Fruit fly (Drosophila melanogaster) whole organism, embryonic: ENCODE results near the gene CG43389.
A peak's percentile ranks its signal among the peaks of the same experiment; 100 is the strongest.

Experiments
- Aef1 ChIP-seq: fragments of 200-800 bp; sonication (Bioruptor generic); IDR thresholded peaks from 3 replicates; pipeline ENCODE4 v1.3.6; 2022; ENCODE audit warnings: missing biosample characterization, missing genetic modification characterization
- Atf-2 ChIP-seq: fragments of 200-800 bp; sonication (Bioruptor generic); optimal IDR thresholded peaks from 2 replicates; lab custom pipeline; 2016; ENCODE audit warnings: missing biosample characterization, missing genetic modification characterization
- Bgb ChIP-seq: fragments of 200-800 bp; sonication (Bioruptor generic); IDR thresholded peaks from 2 replicates; pipeline ENCODE4 v1.3.6; 2022; ENCODE audit warnings: missing biosample characterization, missing genetic modification characterization; ENCODE audit not compliant: partially characterized antibody
- CG10267 ChIP-seq: fragments of 200-800 bp; sonication (Bioruptor generic); optimal IDR thresholded peaks from 2 replicates; lab custom pipeline; 2018; ENCODE audit warnings: missing biosample characterization, mild to moderate bottlenecking, missing genetic modification characterization, moderate library complexity
- CG10543 ChIP-seq: fragments of 200-800 bp; sonication (Bioruptor generic); optimal IDR thresholded peaks from 3 replicates; lab custom pipeline; 2017; ENCODE audit warnings: missing biosample characterization, mild to moderate bottlenecking, missing genetic modification characterization, moderate library complexity
- CG11398 ChIP-seq: fragments of 200-800 bp; sonication (Bioruptor generic); optimal IDR thresholded peaks from 2 replicates; lab custom pipeline; 2016; ENCODE audit warnings: missing biosample characterization, missing genetic modification characterization
- CG11504 ChIP-seq: fragments of 200-800 bp; sonication (Bioruptor generic); optimal IDR thresholded peaks from 3 replicates; lab custom pipeline; 2019; ENCODE audit warnings: missing biosample characterization, mild to moderate bottlenecking, missing genetic modification characterization, moderate library complexity
- CG13296 ChIP-seq: fragments of 200-800 bp; sonication (Bioruptor generic); optimal IDR thresholded peaks from 3 replicates; lab custom pipeline; 2018; ENCODE audit warnings: missing biosample characterization, mild to moderate bottlenecking, missing genetic modification characterization
- CG13775 ChIP-seq: fragments of 200-800 bp; sonication (Bioruptor generic); optimal IDR thresholded peaks from 3 replicates; lab custom pipeline; 2017; ENCODE audit warnings: missing biosample characterization, mild to moderate bottlenecking, missing genetic modification characterization
- CG1792 ChIP-seq: fragments of 200-800 bp; sonication (Bioruptor generic); optimal IDR thresholded peaks from 2 replicates; lab custom pipeline; 2016; ENCODE audit warnings: missing biosample characterization, missing genetic modification characterization
- CG2116 ChIP-seq: fragments of 200-800 bp; sonication (Bioruptor generic); optimal IDR thresholded peaks from 3 replicates; lab custom pipeline; 2018; ENCODE audit warnings: missing biosample characterization, mild to moderate bottlenecking, missing genetic modification characterization
- CG32767 ChIP-seq: fragments of 200-800 bp; sonication (Bioruptor generic); IDR thresholded peaks from 2 replicates; pipeline ENCODE4 v1.3.6; 2022; ENCODE audit warnings: missing biosample characterization, missing genetic modification characterization
- CG32772 ChIP-seq: fragments of 200-800 bp; sonication (Bioruptor generic); IDR thresholded peaks from 2 replicates; pipeline ENCODE4 v1.3.6; 2022; ENCODE audit warnings: missing biosample characterization, missing genetic modification characterization
- CG34422 ChIP-seq: fragments of 200-800 bp; sonication (Bioruptor generic); IDR thresholded peaks from 3 replicates; pipeline ENCODE4 v1.3.6; 2022; ENCODE audit warnings: missing biosample characterization, missing genetic modification characterization
- CG3838 ChIP-seq: fragments of 200-800 bp; sonication (Bioruptor generic); optimal IDR thresholded peaks from 3 replicates; lab custom pipeline; 2016; ENCODE audit warnings: missing biosample characterization, missing genetic modification characterization
- CG42726 ChIP-seq: fragments of 200-800 bp; sonication (Bioruptor generic); IDR thresholded peaks from 2 replicates; pipeline ENCODE4 v1.3.6; 2022; ENCODE audit warnings: missing biosample characterization, missing genetic modification characterization; ENCODE audit not compliant: partially characterized antibody
- CG4617 ChIP-seq: fragments of 200-800 bp; sonication (Bioruptor generic); optimal IDR thresholded peaks from 3 replicates; lab custom pipeline; 2016; ENCODE audit warnings: missing biosample characterization, missing genetic modification characterization, borderline replicate concordance
- CG4854 ChIP-seq: fragments of 200-800 bp; sonication (Bioruptor generic); optimal IDR thresholded peaks from 2 replicates; lab custom pipeline; 2016; ENCODE audit warnings: missing biosample characterization, missing genetic modification characterization, inconsistent platforms
- CG5245 ChIP-seq: fragments of 200-800 bp; sonication (Bioruptor generic); optimal IDR thresholded peaks from 3 replicates; lab custom pipeline; 2016; ENCODE audit warnings: missing biosample characterization, missing genetic modification characterization
- CG7987 ChIP-seq: fragments of 200-800 bp; sonication (Bioruptor generic); optimal IDR thresholded peaks from 2 replicates; lab custom pipeline; 2018; ENCODE audit warnings: missing biosample characterization, mild to moderate bottlenecking, missing genetic modification characterization, moderate library complexity
- CG8924 ChIP-seq: fragments of 200-800 bp; optimal IDR thresholded peaks from 3 replicates; lab custom pipeline; 2019; ENCODE audit warnings: missing biosample characterization, mild to moderate bottlenecking, missing genetic modification characterization, moderate library complexity
- CTCF ChIP-seq: fragments of 200-800 bp; sonication (Bioruptor generic); optimal IDR thresholded peaks from 2 replicates; lab custom pipeline; 2017; ENCODE audit warnings: missing biosample characterization, mild to moderate bottlenecking, missing genetic modification characterization, moderate library complexity
- D19A ChIP-seq: fragments of 200-800 bp; optimal IDR thresholded peaks from 3 replicates; lab custom pipeline; 2019; ENCODE audit warnings: missing biosample characterization, mild to moderate bottlenecking, missing genetic modification characterization, moderate library complexity
- Dbx ChIP-seq: fragments of 200-800 bp; sonication (Bioruptor generic); IDR thresholded peaks from 3 replicates; pipeline ENCODE4 v1.3.6; 2022; ENCODE audit warnings: missing biosample characterization, missing genetic modification characterization
- Elba2 ChIP-seq: fragments of 200-800 bp; sonication (Bioruptor generic); optimal IDR thresholded peaks from 3 replicates; lab custom pipeline; 2016; ENCODE audit warnings: missing biosample characterization, missing genetic modification characterization
- Fer1 ChIP-seq: fragments of 200-800 bp; sonication (Bioruptor generic); optimal IDR thresholded peaks from 2 replicates; lab custom pipeline; 2017; ENCODE audit warnings: missing biosample characterization, mild to moderate bottlenecking, missing genetic modification characterization
- Fer2 ChIP-seq: fragments of 200-800 bp; sonication (Bioruptor generic); optimal IDR thresholded peaks from 2 replicates; lab custom pipeline; 2018; ENCODE audit warnings: missing biosample characterization, mild to moderate bottlenecking, missing genetic modification characterization, moderate library complexity
- HLH3B ChIP-seq: fragments of 200-800 bp; sonication (Bioruptor generic); IDR thresholded peaks from 2 replicates; pipeline ENCODE4 v1.3.6; 2022; ENCODE audit warnings: missing biosample characterization, missing genetic modification characterization
- HLH54F ChIP-seq: fragments of 200-800 bp; sonication (Bioruptor generic); optimal IDR thresholded peaks from 3 replicates; lab custom pipeline; 2016; ENCODE audit warnings: missing biosample characterization, missing genetic modification characterization
- Lim3 ChIP-seq: fragments of 200-800 bp; sonication (Bioruptor generic); IDR thresholded peaks from 2 replicates; pipeline ENCODE4 v1.3.6; 2022; ENCODE audit warnings: missing biosample characterization, missing genetic modification characterization
- Myb ChIP-seq: fragments of 200-800 bp; sonication (Bioruptor generic); optimal IDR thresholded peaks from 2 replicates; lab custom pipeline; 2016; ENCODE audit warnings: missing biosample characterization, missing genetic modification characterization
- Side ChIP-seq: fragments of 200-800 bp; sonication (Bioruptor generic); optimal IDR thresholded peaks from 2 replicates; lab custom pipeline; 2016; ENCODE audit warnings: missing biosample characterization, missing genetic modification characterization
- Spps ChIP-seq: fragments of 200-800 bp; sonication (Bioruptor generic); optimal IDR thresholded peaks from 2 replicates; lab custom pipeline; 2018; ENCODE audit warnings: missing biosample characterization, mild to moderate bottlenecking, missing genetic modification characterization
- Stat92E ChIP-seq, 3 experiments: fragments of >200 bp in 2 of 3; fragments of 200-800 bp in 1 of 3; sonication (Bioruptor generic) in 1 of 3; optimal IDR thresholded peaks; 2 replicates each; lab custom pipeline; 2017 to 2019; ENCODE audit warnings: missing biosample characterization in 3 of 3, missing genetic modification characterization in 3 of 3, mild to moderate bottlenecking in 1 of 3, moderate library complexity in 1 of 3
- bowl ChIP-seq: fragments of 200-800 bp; sonication (Bioruptor generic); IDR thresholded peaks from 2 replicates; pipeline ENCODE4 v1.3.6; 2022; ENCODE audit warnings: missing biosample characterization, missing genetic modification characterization
- chn ChIP-seq: fragments of 200-800 bp; sonication (Bioruptor generic); optimal IDR thresholded peaks from 2 replicates; lab custom pipeline; 2016; ENCODE audit warnings: missing biosample characterization, missing genetic modification characterization
- ci ChIP-seq: fragments of 200-800 bp; sonication (Bioruptor generic); IDR thresholded peaks from 3 replicates; pipeline ENCODE4 v1.3.6; 2022; ENCODE audit warnings: missing biosample characterization, missing genetic modification characterization
- dysf ChIP-seq: fragments of 200-800 bp; sonication (Bioruptor generic); IDR thresholded peaks from 3 replicates; pipeline ENCODE4 v1.3.6; 2022; ENCODE audit warnings: missing biosample characterization, missing genetic modification characterization
- fu2 ChIP-seq: fragments of 200-800 bp; sonication (Bioruptor generic); optimal IDR thresholded peaks from 2 replicates; lab custom pipeline; 2016; ENCODE audit warnings: missing biosample characterization, missing genetic modification characterization
- gem ChIP-seq: fragments of 200-800 bp; sonication (Bioruptor generic); optimal IDR thresholded peaks from 2 replicates; lab custom pipeline; 2019; ENCODE audit warnings: missing biosample characterization, mild to moderate bottlenecking, missing genetic modification characterization, moderate library complexity
- gfzf ChIP-seq: fragments of 200-800 bp; sonication (Bioruptor generic); optimal IDR thresholded peaks from 2 replicates; lab custom pipeline; 2016; ENCODE audit warnings: missing biosample characterization, mild to moderate bottlenecking, missing genetic modification characterization, moderate library complexity
- ken ChIP-seq: fragments of 200-800 bp; sonication (Bioruptor generic); IDR thresholded peaks from 3 replicates; pipeline ENCODE4 v1.3.6; 2022; ENCODE audit warnings: missing biosample characterization, missing genetic modification characterization
- lola ChIP-seq, 3 experiments: fragments of >200 bp in 2 of 3; fragments of 200-800 bp in 1 of 3; sonication (Bioruptor generic) in 1 of 3; optimal IDR thresholded peaks; 2 replicates each; lab custom pipeline; 2017 to 2019; ENCODE audit warnings: missing biosample characterization in 3 of 3, missing genetic modification characterization in 3 of 3, mild to moderate bottlenecking in 1 of 3, moderate library complexity in 1 of 3
- lov ChIP-seq, 2 experiments: fragments of 200-800 bp in 1 of 2; fragments of >200 bp in 1 of 2; sonication (Bioruptor generic) in 1 of 2; IDR thresholded peaks in 1 of 2; optimal IDR thresholded peaks in 1 of 2; 2 replicates in 1 of 2; 3 replicates in 1 of 2; pipeline versions ENCODE4 v1.3.6 to Lab custom; 2017 to 2022; ENCODE audit warnings: missing biosample characterization in 1 of 2, missing genetic modification characterization in 1 of 2
- row ChIP-seq: fragments of 200-800 bp; sonication (Bioruptor generic); IDR thresholded peaks from 3 replicates; pipeline ENCODE4 v1.3.6; 2022; ENCODE audit warnings: missing biosample characterization, missing genetic modification characterization
- sqz ChIP-seq: fragments of 200-800 bp; sonication (Bioruptor generic); optimal IDR thresholded peaks from 3 replicates; lab custom pipeline; 2018; ENCODE audit warnings: missing biosample characterization, mild to moderate bottlenecking, missing genetic modification characterization
- tio ChIP-seq: fragments of 200-800 bp; sonication (Bioruptor generic); optimal IDR thresholded peaks from 2 replicates; lab custom pipeline; 2017; ENCODE audit warnings: missing biosample characterization, missing genetic modification characterization, inconsistent platforms
- zen2 ChIP-seq: fragments of 200-800 bp; sonication (Bioruptor generic); IDR thresholded peaks from 3 replicates; pipeline ENCODE4 v1.3.6; 2022; ENCODE audit warnings: missing biosample characterization, missing genetic modification characterization; ENCODE audit not compliant: partially characterized antibody

Gene CG43389

dm6 chr3L:3222643-3223389 lies 25.0 kb upstream of the CG43389 start, which contains the start of the genes RpL28 and eIF1 (continued):
- peak; percentile 98 for TF ChIP-seq CG7987 (GFP tag; lab: Kevin White, UChicago)
- peak; percentile 81 for TF ChIP-seq Atf-2 (GFP tag; lab: Kevin White, UChicago)
- TF ChIP-seq sqz = peak; percentile 86
- TF ChIP-seq gfzf (GFP tag; lab: Kevin White, UChicago) = peak; percentile 31
- peak; percentile 97 for TF ChIP-seq ci (GFP tag; lab: Robert Waterston, UW)
- TF ChIP-seq dysf (GFP tag; lab: Robert Waterston, UW) = peak; percentile 84; the same call in 2 of the 3 replicates
- peak; percentile 76 for TF ChIP-seq Bgb (GFP tag; lab: Robert Waterston, UW)
- TF ChIP-seq CG34422 (GFP tag; lab: Robert Waterston, UW) = peak; percentile 84
- peak; percentile 100 for TF ChIP-seq CG2116
- peak; percentile 83 for TF ChIP-seq CG5245 (GFP tag; lab: Kevin White, UChicago)
- peak; percentile 86 for TF ChIP-seq CG10267
- TF ChIP-seq Spps (tag; lab: Kevin White, UChicago) = peak; percentile 36
- peak; percentile 73 for TF ChIP-seq Myb
- TF ChIP-seq bowl (GFP tag; lab: Robert Waterston, UW) = 0 out of 2 replicates have a peak, but pooled peaks have one; percentile 58
- peak; percentile 82 for TF ChIP-seq HLH3B (GFP tag; lab: Robert Waterston, UW)
- peak; percentile 81 for TF ChIP-seq fu2 (GFP tag; lab: Kevin White, UChicago)
- peak; percentile 91 for TF ChIP-seq CG13296 (GFP tag; lab: Kevin White, UChicago)
- TF ChIP-seq Fer2 = peak; percentile 82
- TF ChIP-seq Side = peak; percentile 93
- TF ChIP-seq tio (GFP tag; lab: Kevin White, UChicago) = no peak
- TF ChIP-seq Lim3 (GFP tag; lab: Robert Waterston, UW) = no peak
- TF ChIP-seq D19A (tag; lab: Kevin White, UChicago) = peak; percentile 59
- TF ChIP-seq CG4617 = peak; percentile 88
- TF ChIP-seq CG42726 (GFP tag; lab: Robert Waterston, UW) = no peak; the same call in none of the 2 replicates
- peak; percentile 62 for TF ChIP-seq Elba2 (GFP tag; lab: Kevin White, UChicago)
- peak; percentile 84 for TF ChIP-seq CG3838 (GFP tag; lab: Kevin White, UChicago)
- TF ChIP-seq lov (optimal IDR thresholded peaks at IDR 0.05; lab: Kevin White, UChicago) = no peak
- peak; percentile 95 for TF ChIP-seq lov (GFP tag; IDR thresholded peaks at IDR 0.05; lab: Robert Waterston, UW)
- TF ChIP-seq HLH54F (GFP tag; lab: Kevin White, UChicago) = peak; percentile 92
- peak; percentile 87 for TF ChIP-seq row (GFP tag; lab: Robert Waterston, UW)
- peak; percentile 89 for TF ChIP-seq ken
- TF ChIP-seq CG10543 (GFP tag; lab: Kevin White, UChicago) = peak; percentile 96
- no peak for TF ChIP-seq gem (tag; lab: Kevin White, UChicago)
- peak; percentile 79 for TF ChIP-seq Aef1 (GFP tag; lab: Robert Waterston, UW)
- peak; percentile 81 for TF ChIP-seq CG1792
- no peak for TF ChIP-seq CG11504 (tag; lab: Kevin White, UChicago)
- peak; percentile 67 for TF ChIP-seq CTCF (GFP tag; lab: Kevin White, UChicago)
- TF ChIP-seq CG13775 (GFP tag; lab: Kevin White, UChicago) = peak; percentile 98
- peak; percentile 81 for TF ChIP-seq CG8924
- TF ChIP-seq CG32772 (GFP tag; lab: Robert Waterston, UW) = peak; percentile 82
- TF ChIP-seq Dbx (GFP tag; lab: Robert Waterston, UW) = peak; percentile 90
- TF ChIP-seq CG11398 (GFP tag; lab: Kevin White, UChicago) = peak; percentile 92
- TF ChIP-seq chn (GFP tag; lab: Kevin White, UChicago) = peak; percentile 90
- TF ChIP-seq zen2 (GFP tag; lab: Robert Waterston, UW) = peak; percentile 47; the same call in 2 of the 3 replicates
- TF ChIP-seq Fer1 (GFP tag; lab: Kevin White, UChicago) = peak; percentile 90
- peak in 1 of 3 experiments; percentile 79 for TF ChIP-seq lola (GFP tag; optimal IDR thresholded peaks at IDR 0.05; lab: Kevin White, UChicago)
- peak; percentile 85 for TF ChIP-seq CG4854 (GFP tag; lab: Kevin White, UChicago)
- TF ChIP-seq CG32767 (GFP tag; lab: Robert Waterston, UW) = peak; percentile 57; the same call in 1 of the 2 replicates
- TF ChIP-seq Stat92E (GFP tag; optimal IDR thresholded peaks at IDR 0.05; lab: Kevin White, UChicago) = peak in 1 of 3 experiments; percentile 1
